Fruit fly (Drosophila melanogaster): Measurements from ENCODE around the gene CG7556.

The CG7556 gene

DNA sequence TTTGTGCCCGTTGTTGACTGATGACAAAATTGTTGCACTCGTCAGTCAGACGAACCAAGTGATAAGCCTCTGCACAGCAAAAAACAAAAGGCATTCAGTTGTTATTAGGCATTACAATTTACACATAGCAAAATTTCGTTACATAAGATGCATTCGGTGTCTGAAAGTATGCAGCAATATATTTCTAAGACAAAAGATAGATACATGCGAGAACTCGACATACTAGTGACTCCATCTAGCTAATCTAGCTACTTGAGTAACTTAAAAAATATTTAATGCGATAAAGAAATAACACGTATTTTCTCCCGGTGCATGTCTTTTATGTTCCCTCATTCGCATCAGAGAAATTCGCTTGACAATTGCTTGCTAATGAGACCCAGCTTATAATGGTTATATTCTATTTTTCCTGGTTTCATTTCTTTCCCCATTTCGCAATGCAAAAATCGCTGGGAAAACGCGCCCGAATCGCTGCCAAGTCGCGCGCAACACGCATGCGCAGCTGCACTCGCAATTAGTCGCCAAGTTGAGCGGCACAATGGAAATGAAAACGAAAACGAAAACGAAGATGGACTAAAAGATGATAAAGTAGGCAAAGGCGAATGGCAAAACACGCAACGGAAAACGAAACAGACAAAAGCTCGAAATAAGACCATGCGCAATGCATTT is 17.2 kb downstream of the CG7556 start:
- TF ChIP-seq CG8478 (optimal IDR thresholded peaks at IDR 0.05) (no peak), CTCF (optimal IDR thresholded peaks at IDR 0.05) (no peak)

DNA sequence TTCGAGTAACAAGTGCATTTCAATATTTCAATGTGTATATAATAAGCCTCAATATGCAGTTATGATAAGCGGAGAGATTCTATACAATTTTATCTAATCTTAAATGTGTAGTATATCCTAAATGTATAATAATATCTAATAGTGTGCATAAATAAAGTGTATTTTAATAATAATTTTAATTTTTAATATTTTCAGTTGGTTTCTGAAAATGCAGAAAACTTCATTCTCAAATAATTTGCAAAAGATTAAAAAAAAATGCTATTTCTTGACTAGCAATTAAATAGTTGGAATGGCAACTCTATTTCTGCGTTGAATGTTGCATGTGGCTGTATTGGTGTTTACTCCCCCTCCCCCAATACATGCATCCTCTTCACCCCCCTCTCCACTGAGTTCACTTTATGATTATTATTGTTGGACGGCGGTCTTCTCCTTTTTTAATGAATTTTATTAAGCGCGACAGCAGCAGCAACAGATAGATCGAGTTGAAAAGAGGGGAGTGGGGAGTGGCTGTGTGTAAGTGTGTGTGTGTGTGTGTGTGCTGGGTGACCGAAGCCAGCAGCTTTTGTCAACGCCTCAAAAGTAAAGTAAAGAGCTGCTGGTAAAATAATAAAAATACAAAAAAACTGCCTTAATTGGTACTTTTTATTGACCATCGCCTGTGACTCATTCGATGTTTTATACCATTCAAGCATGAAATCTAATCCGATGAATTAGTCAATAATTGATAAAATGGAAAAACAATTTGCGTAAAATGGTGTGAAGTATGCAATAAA is 18.8 kb downstream of the CG7556 start:
- no peak for TF ChIP-seq CG8478 (optimal IDR thresholded peaks at IDR 0.05)
- no peak for TF ChIP-seq CTCF (optimal IDR thresholded peaks at IDR 0.05)

dm6 chrX:19159942-19160341 is 19.7 kb downstream of the CG7556 start:
- TF ChIP-seq CTCF (optimal IDR thresholded peaks at IDR 0.05) (no peak), CG8478 (optimal IDR thresholded peaks at IDR 0.05) (no peak)

DNA sequence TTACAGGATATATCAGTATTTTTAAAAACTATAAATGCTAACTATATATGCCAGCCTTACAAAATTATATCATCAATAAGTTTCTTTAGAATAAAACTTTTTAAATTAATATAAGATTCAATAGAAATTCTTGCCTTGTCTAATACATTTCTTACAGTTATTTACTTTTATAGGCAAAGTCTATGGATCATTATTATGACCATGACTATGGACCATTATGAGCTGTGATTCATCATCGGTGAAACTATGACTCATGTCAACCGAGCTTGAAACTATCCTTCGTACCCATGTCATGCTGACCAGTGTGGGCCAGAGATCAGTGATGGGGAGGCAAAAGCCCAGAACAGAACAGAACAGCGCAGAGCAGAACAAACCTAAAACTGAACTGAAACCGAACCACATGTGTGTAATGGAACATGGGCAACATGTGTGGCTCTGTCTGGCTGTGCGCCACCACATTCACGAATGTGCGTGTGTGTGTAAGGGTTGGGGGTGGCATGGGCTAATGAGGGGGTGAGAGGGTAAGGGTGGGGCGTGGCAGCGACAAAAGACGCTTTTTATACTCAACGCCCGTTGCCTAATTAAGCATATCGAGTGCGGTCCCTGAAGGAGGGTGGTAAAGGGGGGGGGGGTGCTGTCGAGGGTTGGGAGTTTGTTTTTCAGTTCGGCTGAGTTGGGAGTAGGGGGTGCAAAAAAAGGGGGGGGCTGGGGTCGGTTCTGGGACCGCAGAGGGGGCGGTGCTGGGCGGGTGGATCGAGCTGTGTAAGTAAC is 20.9 kb downstream of the CG7556 start:
- TF ChIP-seq CTCF (optimal IDR thresholded peaks at IDR 0.05) = no peak
- no peak for TF ChIP-seq CG8478 (optimal IDR thresholded peaks at IDR 0.05)

DNA sequence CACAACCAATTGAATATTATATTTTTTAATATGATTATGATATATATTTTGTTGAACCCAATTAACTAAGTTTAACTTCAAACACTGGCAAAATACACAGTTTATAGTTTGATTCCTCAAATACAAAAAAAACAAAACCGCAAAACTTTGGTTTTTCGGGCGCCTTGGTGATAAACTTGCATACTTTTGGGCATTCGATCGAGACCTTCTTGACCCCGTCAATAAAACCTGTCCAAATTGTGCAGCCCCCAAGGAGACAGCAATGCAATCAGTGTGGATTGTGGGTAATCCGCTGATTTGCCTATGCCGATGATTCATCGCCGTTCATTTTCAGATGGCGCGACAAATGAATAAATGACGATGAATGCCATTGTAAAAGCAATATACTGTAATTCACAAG is 22.2 kb downstream of the CG7556 start:
- TF ChIP-seq CG8478 (optimal IDR thresholded peaks at IDR 0.05) (no peak), CTCF (optimal IDR thresholded peaks at IDR 0.05) (no peak)

- TF ChIP-seq CTCF (optimal IDR thresholded peaks at IDR 0.05) = no peak
- TF ChIP-seq CG8478 (optimal IDR thresholded peaks at IDR 0.05) = no peak
These were observed 23.6 kb downstream of the CG7556 start for dm6 chrX:19155922-19156437.

DNA sequence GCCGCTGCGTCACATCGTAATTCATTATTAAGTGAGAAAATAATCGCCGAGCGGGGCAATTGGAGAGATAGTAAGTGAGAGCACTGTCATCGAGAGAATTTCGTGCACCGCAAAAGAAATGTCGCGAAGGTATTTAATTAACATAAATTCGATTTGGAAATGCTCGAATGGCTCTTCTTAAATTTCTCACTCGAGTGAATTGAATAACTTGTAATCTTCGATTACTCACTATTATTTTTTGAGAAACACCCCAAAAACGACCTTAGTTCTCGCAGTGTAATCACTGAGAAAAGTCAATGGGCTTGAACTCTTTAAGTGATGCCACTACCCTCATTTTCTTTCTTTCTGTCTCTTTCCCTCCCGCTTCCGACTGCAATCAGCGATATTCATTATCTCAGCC is 24.6 kb downstream of the CG7556 start:
- no peak for TF ChIP-seq CG8478 (optimal IDR thresholded peaks at IDR 0.05)

- no peak for TF ChIP-seq CTCF (optimal IDR thresholded peaks at IDR 0.05)
- TF ChIP-seq CG8478 (optimal IDR thresholded peaks at IDR 0.05) = no peak
These were observed 25.4 kb downstream of the CG7556 start for dm6 chrX:19154249-19154648.

- TF ChIP-seq CTCF (optimal IDR thresholded peaks at IDR 0.05) (no peak), CG8478 (optimal IDR thresholded peaks at IDR 0.05) (no peak)
These were observed 26.1 kb downstream of the CG7556 start for dm6 chrX:19153288-19154130.

DNA sequence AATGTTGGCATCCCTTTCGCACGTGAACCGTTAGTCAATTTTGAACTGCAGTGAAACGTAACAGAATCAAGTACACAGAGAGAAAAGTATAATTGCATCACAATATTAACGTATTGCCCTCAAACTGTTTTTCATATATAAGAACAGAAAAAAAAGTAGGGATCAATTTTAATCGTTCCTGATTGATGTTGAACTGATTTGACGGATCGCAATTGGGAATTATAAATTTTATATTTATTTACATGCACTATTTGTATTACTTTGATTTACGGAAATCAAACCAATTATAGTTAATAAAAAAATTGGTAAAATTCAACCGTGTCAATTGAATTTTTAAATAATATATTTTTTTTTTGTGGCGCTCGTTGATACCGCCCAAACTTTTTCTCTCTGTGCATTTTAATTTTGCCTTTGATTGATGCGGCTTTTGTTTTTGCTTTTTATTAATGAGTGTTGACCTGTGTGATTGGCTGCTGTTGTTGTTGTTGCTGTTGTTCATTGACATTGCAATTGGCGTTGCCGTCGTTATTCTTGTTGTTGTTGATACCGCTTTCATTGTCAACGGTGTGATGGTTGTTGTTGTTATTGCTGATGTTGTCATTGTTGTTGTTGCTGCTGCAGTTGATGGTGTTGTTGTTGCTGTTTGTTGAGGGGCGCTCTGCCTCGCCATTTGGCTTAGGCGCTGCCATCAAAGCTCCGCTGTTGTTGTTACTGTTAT is 26.9 kb downstream of the CG7556 start:
- TF ChIP-seq CG8478 (optimal IDR thresholded peaks at IDR 0.05) (no peak), CTCF (optimal IDR thresholded peaks at IDR 0.05) (no peak)

DNA sequence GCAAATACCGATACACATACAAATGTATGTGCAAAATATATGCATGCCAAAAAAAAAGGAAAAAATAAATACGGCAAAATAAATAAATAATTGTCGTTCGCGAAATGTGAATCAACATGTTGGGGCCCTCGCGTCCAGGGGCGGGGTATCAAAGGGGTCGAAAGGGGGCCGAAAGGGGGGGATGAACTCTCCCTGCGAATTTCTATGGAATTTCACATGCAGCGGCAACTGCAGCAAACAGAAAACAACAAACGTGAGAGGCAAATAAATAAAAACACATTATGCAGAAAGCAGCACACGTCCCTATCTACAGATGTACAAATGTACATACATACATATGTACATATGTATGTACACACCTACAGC is 30.1 kb downstream of the CG7556 start:
- TF ChIP-seq CG8478 (optimal IDR thresholded peaks at IDR 0.05) = no peak
- no peak for TF ChIP-seq CTCF (optimal IDR thresholded peaks at IDR 0.05)

DNA sequence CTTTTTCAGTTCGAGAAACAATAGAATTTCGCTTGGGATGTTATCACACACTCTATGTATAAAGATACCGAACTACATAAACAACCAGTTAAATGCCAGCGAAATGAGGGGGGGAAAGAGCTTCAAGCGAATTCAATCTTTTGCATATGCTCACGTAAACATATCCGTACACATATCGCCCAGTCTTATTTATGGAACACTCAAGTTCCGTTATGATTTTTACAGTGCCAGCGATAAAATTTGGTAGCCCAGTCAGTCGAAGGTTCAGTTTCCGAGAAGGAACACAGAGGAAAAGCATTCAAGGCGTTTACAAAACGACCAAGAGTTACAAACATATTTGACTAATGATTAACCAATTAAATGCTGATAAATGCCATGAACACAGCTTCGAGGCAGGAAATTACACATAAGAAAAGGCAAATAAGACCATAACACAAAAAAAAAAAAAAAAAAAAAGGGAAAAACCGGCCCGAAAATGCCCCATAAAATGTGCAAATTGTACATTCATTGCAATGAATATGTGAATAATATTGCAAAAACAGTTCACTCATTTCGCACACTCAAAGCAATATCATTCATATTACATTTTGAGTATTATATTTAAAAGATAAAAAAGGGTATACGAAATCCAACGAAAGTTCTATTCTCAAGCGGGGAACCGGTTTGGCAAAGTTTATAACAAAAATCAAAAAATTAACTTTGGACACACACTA is 30.7 kb downstream of the CG7556 start:
- TF ChIP-seq CG8478 (optimal IDR thresholded peaks at IDR 0.05) (no peak), CTCF (optimal IDR thresholded peaks at IDR 0.05) (no peak)

dm6 chrX:19147939-19148641 is 31.5 kb downstream of the CG7556 start:
- TF ChIP-seq CG8478 (optimal IDR thresholded peaks at IDR 0.05) = no peak
- TF ChIP-seq CTCF (optimal IDR thresholded peaks at IDR 0.05) = no peak
